Worm (Caenorhabditis elegans) whole organism, early embryonic: ENCODE data around the gene dre-1.

Experiments used
- ets-7 ChIP-seq: sonication (generic microtip); optimal IDR thresholded peaks from 2 replicates; lab custom pipeline; 2016; ENCODE audit warnings: missing genotype, missing genetic modification characterization, missing compliant biosample characterization
- hmg-4 ChIP-seq: fragments of 200-800 bp; sonication (Bioruptor generic); optimal IDR thresholded peaks from 2 replicates; lab custom pipeline; 2018; ENCODE audit warnings: mild to moderate bottlenecking, missing genetic modification characterization, missing compliant biosample characterization

- TF ChIP-seq hmg-4 (GFP tag; lab: Kevin White, UChicago) = no peak
- TF ChIP-seq ets-7 (tag; lab: Kevin White, UChicago) = no peak
Measured at ce11 chrV:6561592-6561991, 15.3 kb upstream of the dre-1 start, which contains the start of gene spp-19.
